Worm (Caenorhabditis elegans): ENCODE measurements around the gene unc-52.

DNA sequence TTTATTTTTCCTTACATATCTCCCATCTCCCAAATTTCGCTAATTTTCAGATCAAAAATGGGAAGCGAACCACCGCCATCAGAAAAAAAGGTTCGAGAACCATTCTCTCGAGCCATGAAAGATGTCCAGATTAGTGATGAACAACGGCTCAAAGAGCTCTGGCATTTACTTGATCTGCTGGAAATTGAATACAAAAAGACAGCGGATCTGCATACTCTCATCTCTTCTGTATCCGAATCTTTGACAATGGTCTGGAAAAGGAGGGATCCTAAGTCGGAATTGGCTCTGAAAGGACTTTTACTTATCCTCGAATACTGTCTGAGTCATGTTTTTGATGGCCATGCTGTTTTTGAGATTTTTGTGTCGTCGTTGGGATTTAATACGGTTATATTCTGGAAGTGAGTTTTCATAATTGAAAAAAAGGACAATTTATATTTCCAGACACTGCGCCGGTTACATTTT lies 83.4 kb downstream of the unc-52 start, which contains the start of gene tps-2:
- TF ChIP-seq elt-1 (tag; optimal IDR thresholded peaks at IDR 0.05) (no peak), tbx-2 (tag; optimal IDR thresholded peaks at IDR 0.05) (no peak), nhr-25 (tag; optimal IDR thresholded peaks at IDR 0.05) (no peak), elt-3 (tag; optimal IDR thresholded peaks at IDR 0.05) (no peak), nhr-12 (tag; optimal IDR thresholded peaks at IDR 0.05) (no peak), jun-1 (tag; optimal IDR thresholded peaks at IDR 0.05) (no peak), pqm-1 (tag; optimal IDR thresholded peaks at IDR 0.05) (no peak), pha-4 (tag; optimal IDR thresholded peaks at IDR 0.05) (no peak)

Measured in whole organism, L3 larva.